Worm (Caenorhabditis elegans) whole organism, L4 larva: ENCODE data around the gene sma-3.

Source experiments
- D1046.2 ChIP-seq: fragments of 200-800 bp; sonication (Bioruptor generic); IDR thresholded peaks from 2 replicates; pipeline ENCODE4 v1.3.6; 2022; ENCODE audit warnings: missing genetic modification characterization, missing compliant biosample characterization
- Y105C5A.15 ChIP-seq: fragments of 200-800 bp; sonication (Bioruptor generic); IDR thresholded peaks from 2 replicates; pipeline ENCODE4 v1.3.6; 2022; ENCODE audit warnings: missing genetic modification characterization, missing compliant biosample characterization
- Y48G9A.11 ChIP-seq: fragments of 200-800 bp; sonication (Bioruptor generic); IDR thresholded peaks from 2 replicates; pipeline ENCODE4 v1.3.6; 2022; ENCODE audit warnings: missing genetic modification reagents, missing genetic modification characterization, missing compliant biosample characterization
- Y5F2A.4 ChIP-seq: fragments of 200-800 bp; sonication (Bioruptor generic); optimal IDR thresholded peaks from 2 replicates; lab custom pipeline; 2018; ENCODE audit warnings: mild to moderate bottlenecking, missing genetic modification characterization, missing compliant biosample characterization
- aha-1 ChIP-seq: fragments of 150-350 bp; peaks from one replicate; lab custom pipeline; 2014; ENCODE audit warnings: missing biosample characterization, missing genetic modification characterization
- aly-2 ChIP-seq: sonication (generic microtip); optimal IDR thresholded peaks from 2 replicates; lab custom pipeline; 2018; ENCODE audit warnings: missing biosample characterization, missing genetic modification characterization
- ceh-20 ChIP-seq: fragments of 200-800 bp; sonication (Bioruptor generic); IDR thresholded peaks from 2 replicates; pipeline ENCODE4 v1.3.6; 2022; ENCODE audit warnings: missing genetic modification reagents, missing genetic modification characterization, missing compliant biosample characterization
- ces-1 ChIP-seq: fragments of 150-350 bp; sonication (generic microtip); optimal IDR thresholded peaks from 4 replicates; lab custom pipeline; 2014; ENCODE audit warnings: missing biosample characterization, missing genetic modification reagents, missing genetic modification characterization
- daf-12 ChIP-seq: fragments of 150-350 bp; optimal IDR thresholded peaks from 2 replicates; lab custom pipeline; 2014; ENCODE audit warnings: missing biosample characterization, missing genetic modification reagents, missing genetic modification characterization
- daf-16 ChIP-seq, 3 experiments: sonication (generic microtip); optimal IDR thresholded peaks; 2 replicates each; lab custom pipeline; 2016 to 2017; ENCODE audit warnings: missing genetic modification characterization in 3 of 3, missing genetic modification reagents in 3 of 3, mild to moderate bottlenecking in 2 of 3, missing compliant biosample characterization in 2 of 3, missing biosample characterization in 1 of 3, moderate library complexity in 1 of 3
- daf-19 ChIP-seq: fragments of 200-800 bp; sonication (Bioruptor generic); conservative IDR thresholded peaks from 2 replicates; pipeline ENCODE4 v1.3.6; 2022; ENCODE audit warnings: missing genetic modification characterization, missing compliant biosample characterization
- dmd-6 ChIP-seq: fragments of 200-800 bp; sonication (Bioruptor generic); IDR thresholded peaks from 2 replicates; pipeline ENCODE4 v1.3.6; 2022; ENCODE audit warnings: missing genetic modification reagents, missing genetic modification characterization, missing compliant biosample characterization
- duxl-1 ChIP-seq: sonication (generic microtip); optimal IDR thresholded peaks from 2 replicates; lab custom pipeline; 2016; ENCODE audit warnings: mild to moderate bottlenecking, missing genetic modification characterization, moderate library complexity, missing compliant biosample characterization; ENCODE audit not compliant: poor library complexity
- egl-27 ChIP-seq: sonication (generic microtip); optimal IDR thresholded peaks from 3 replicates; lab custom pipeline; 2017; ENCODE audit warnings: missing biosample characterization, missing genetic modification reagents, missing genetic modification characterization
- hlh-11 ChIP-seq: fragments of 200-800 bp; sonication (Bioruptor generic); optimal IDR thresholded peaks from 2 replicates; lab custom pipeline; 2018; ENCODE audit warnings: mild to moderate bottlenecking, missing genetic modification characterization, missing compliant biosample characterization
- hmg-1.1 ChIP-seq: fragments of 200-800 bp; sonication (Bioruptor generic); IDR thresholded peaks from 2 replicates; pipeline ENCODE4 v1.3.6; 2022; ENCODE audit warnings: missing genetic modification reagents, missing genetic modification characterization, missing compliant biosample characterization
- jun-1 ChIP-seq: fragments of 150-350 bp; optimal IDR thresholded peaks from 2 replicates; lab custom pipeline; 2014; ENCODE audit warnings: missing biosample characterization, missing genetic modification reagents, missing genetic modification characterization
- lin-15B ChIP-seq: fragments of 150-350 bp; sonication (generic microtip); optimal IDR thresholded peaks from 3 replicates; lab custom pipeline; 2014; ENCODE audit warnings: missing biosample characterization, missing genetic modification characterization
- lin-38 ChIP-seq: fragments of 200-800 bp; sonication (Bioruptor generic); IDR thresholded peaks from 2 replicates; pipeline ENCODE4 v1.3.6; 2022; ENCODE audit warnings: missing genetic modification reagents, missing genetic modification characterization, missing compliant biosample characterization
- lsy-2 ChIP-seq, 2 experiments: fragments of 150-350 bp in 1 of 2; sonication (generic microtip) in 1 of 2; optimal IDR thresholded peaks; 2 replicates each; lab custom pipeline; 2014 to 2017; ENCODE audit warnings: missing biosample characterization in 2 of 2, missing genetic modification characterization in 2 of 2
- mxl-3 ChIP-seq: fragments of 200-800 bp; sonication (Bioruptor generic); optimal IDR thresholded peaks from 2 replicates; lab custom pipeline; 2018; ENCODE audit warnings: mild to moderate bottlenecking, missing genetic modification characterization, missing compliant biosample characterization
- nhr-102 ChIP-seq: sonication (generic microtip); optimal IDR thresholded peaks from 2 replicates; lab custom pipeline; 2016; ENCODE audit warnings: mild to moderate bottlenecking, missing genetic modification characterization, moderate library complexity, missing compliant biosample characterization
- nhr-11 ChIP-seq: fragments of 150-350 bp; optimal IDR thresholded peaks from 2 replicates; lab custom pipeline; 2014; ENCODE audit warnings: missing biosample characterization, missing genetic modification characterization
- nhr-28 ChIP-seq: fragments of 150-350 bp; optimal IDR thresholded peaks from 2 replicates; lab custom pipeline; 2014; ENCODE audit warnings: missing biosample characterization, missing genetic modification characterization
- php-3 ChIP-seq: fragments of 200-800 bp; sonication (Bioruptor generic); IDR thresholded peaks from 2 replicates; pipeline ENCODE4 v1.3.6; 2022; ENCODE audit warnings: missing genetic modification reagents, missing genetic modification characterization, missing compliant biosample characterization
- saeg-2 ChIP-seq: fragments of 200-800 bp; sonication (Bioruptor generic); IDR thresholded peaks from 2 replicates; pipeline ENCODE4 v1.3.6; 2022; ENCODE audit warnings: missing genetic modification reagents, missing genetic modification characterization, missing compliant biosample characterization
- snpc-4 ChIP-seq: fragments of 150-350 bp; optimal IDR thresholded peaks from 2 replicates; lab custom pipeline; 2014; ENCODE audit warnings: missing biosample characterization, missing genetic modification characterization
- spr-3 ChIP-seq: fragments of 200-800 bp; sonication (Bioruptor generic); optimal IDR thresholded peaks from 2 replicates; lab custom pipeline; 2018; ENCODE audit warnings: mild to moderate bottlenecking, missing genetic modification characterization, missing compliant biosample characterization
- unc-130 ChIP-seq: sonication (generic microtip); optimal IDR thresholded peaks from 2 replicates; lab custom pipeline; 2016; ENCODE audit warnings: missing genetic modification reagents, missing genetic modification characterization, missing compliant biosample characterization
- unc-62 ChIP-seq, 3 experiments: fragments of 150-350 bp in 1 of 3; sonication (generic microtip); optimal IDR thresholded peaks in 2 of 3; peaks in 1 of 3; 1 replicate in 1 of 3; 2 replicates in 2 of 3; lab custom pipeline; 2014 to 2017; ENCODE audit warnings: missing biosample characterization in 3 of 3, missing genetic modification characterization in 3 of 3, missing genetic modification reagents in 3 of 3, missing genotype in 1 of 3
- zip-2 ChIP-seq: fragments of 150-350 bp; optimal IDR thresholded peaks from 2 replicates; lab custom pipeline; 2014; ENCODE audit warnings: missing biosample characterization, missing genetic modification characterization

sma-3 gene

ce11 chrIII:6850255-6850654, 13.5 kb downstream of the sma-3 start, which contains the start of gene srv-1 (continued):
- TF ChIP-seq php-3 (GFP tag; lab: Robert Waterston, UW) (0 out of 2 replicates have a peak, but pooled peaks have one; percentile 32), unc-62 (GFP tag; optimal IDR thresholded peaks at IDR 0.05 in 1 of 2; lab: Kevin White, UChicago) (peak in 1 of 2 experiments; percentile 31), unc-62 (tag; optimal IDR thresholded peaks at IDR 0.05; lab: Kevin White, UChicago) (no peak), lsy-2 (tag; optimal IDR thresholded peaks at IDR 0.05; lab: Kevin White, UChicago) (peak in 1 of 2 experiments; percentile 13), daf-12 (no peak)
- TF ChIP-seq, all 104 proteins: peak for 20

ce11 chrIII:6848654-6849204, 15.0 kb downstream of the sma-3 start, which contains the start of gene dhhc-5:
TSS of gene dhhc-5 (minus strand) at chrIII:6849059.
- no peak for TF ChIP-seq ces-1 (GFP tag; lab: Kevin White, UChicago)
- TF ChIP-seq snpc-4 (tag; lab: Kevin White, UChicago), result no peak
- peak; percentile 17 for TF ChIP-seq nhr-102
- TF ChIP-seq spr-3 (GFP tag; lab: Kevin White, UChicago), result no peak
- no peak for TF ChIP-seq egl-27 (tag; lab: Kevin White, UChicago)
- peak; percentile 65 for TF ChIP-seq hlh-11 (tag; lab: Kevin White, UChicago)
- no peak for TF ChIP-seq daf-16 (GFP tag; optimal IDR thresholded peaks at IDR 0.05; lab: Kevin White, UChicago)
- peak; percentile 80 for TF ChIP-seq daf-16 (tag; optimal IDR thresholded peaks at IDR 0.05; lab: Kevin White, UChicago)
- no peak for TF ChIP-seq lin-38 (GFP tag; lab: Robert Waterston, UW)
- peak; percentile 9 for TF ChIP-seq nhr-28
- TF ChIP-seq dmd-6 (GFP tag; lab: Robert Waterston, UW), result peak; percentile 37; the same call in 1 of the 2 replicates
- no peak for TF ChIP-seq saeg-2 (GFP tag; lab: Robert Waterston, UW)
- no peak for TF ChIP-seq nhr-11 (tag; lab: Kevin White, UChicago)
- no peak for TF ChIP-seq D1046.2 (GFP tag; lab: Robert Waterston, UW)
- TF ChIP-seq Y5F2A.4 (GFP tag; lab: Kevin White, UChicago), result no peak
- peak in 1 of 2 experiments; percentile 91 for TF ChIP-seq unc-62 (GFP tag; optimal IDR thresholded peaks at IDR 0.05 in 1 of 2; lab: Kevin White, UChicago)
- TF ChIP-seq unc-62 (tag; optimal IDR thresholded peaks at IDR 0.05; lab: Kevin White, UChicago), result no peak

DNA sequence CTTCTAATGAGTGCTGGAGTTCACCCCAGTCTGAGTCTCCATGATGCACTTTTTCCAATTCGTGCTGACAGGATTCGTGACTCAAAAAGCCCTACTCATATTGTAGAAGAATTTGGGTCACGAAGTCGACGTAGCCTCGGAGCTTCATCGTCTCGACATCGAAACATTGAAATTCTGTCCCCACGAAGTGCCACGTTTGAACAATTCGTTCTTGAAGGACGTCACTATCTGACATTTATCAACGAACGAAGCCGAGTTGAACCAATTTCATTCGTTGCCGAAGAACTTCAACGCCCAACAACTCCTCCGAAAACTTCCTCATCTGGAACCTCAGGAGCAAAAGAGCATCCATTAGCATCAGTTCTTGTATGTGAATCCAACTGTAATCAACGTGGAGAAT, 24.7 kb downstream of the sma-3 start:
- no peak for TF ChIP-seq zip-2 (tag; lab: Kevin White, UChicago)
- TF ChIP-seq nhr-11 (tag; lab: Kevin White, UChicago), result no peak
- TF ChIP-seq unc-62 (GFP tag; optimal IDR thresholded peaks at IDR 0.05 in 1 of 2; lab: Kevin White, UChicago), result peak in 1 of 2 experiments; percentile 94
- no peak for TF ChIP-seq unc-62 (tag; optimal IDR thresholded peaks at IDR 0.05; lab: Kevin White, UChicago)

DNA sequence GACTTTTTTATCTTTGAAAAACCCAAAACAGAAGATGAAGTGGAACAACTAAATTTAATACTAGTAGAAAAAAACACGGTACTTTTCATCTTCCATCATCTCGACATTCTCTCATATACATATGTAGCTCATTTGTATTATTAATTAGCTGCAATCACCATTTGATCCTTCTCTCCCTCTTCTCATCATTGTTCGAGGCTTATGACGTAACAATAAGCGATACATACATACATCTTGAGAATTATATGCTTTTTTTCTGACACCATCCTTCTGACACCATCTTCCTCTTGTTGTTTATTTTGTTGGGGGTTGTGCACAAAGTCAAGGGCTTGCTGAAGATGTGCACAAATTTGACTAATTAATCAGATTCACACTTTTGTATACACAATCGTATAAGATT, 26.4 kb downstream of the sma-3 start:
- TF ChIP-seq duxl-1 (tag; lab: Kevin White, UChicago) (no peak), hmg-1.1 (GFP tag; lab: Robert Waterston, UW) (no peak), lin-15B (tag; lab: Kevin White, UChicago) (no peak), aly-2 (tag; lab: Kevin White, UChicago) (no peak), aha-1 (tag; lab: Kevin White, UChicago) (no peak), unc-130 (GFP tag; lab: Kevin White, UChicago) (no peak), daf-19 (no peak), mxl-3 (GFP tag; lab: Kevin White, UChicago) (no peak), Y48G9A.11 (no peak), ceh-20 (GFP tag; lab: Robert Waterston, UW) (no peak), jun-1 (tag; lab: Kevin White, UChicago) (no peak)

- TF ChIP-seq unc-62 (GFP tag; optimal IDR thresholded peaks at IDR 0.05 in 1 of 2; lab: Kevin White, UChicago) (peak in 1 of 2 experiments; percentile 45), unc-62 (tag; optimal IDR thresholded peaks at IDR 0.05; lab: Kevin White, UChicago) (no peak), aha-1 (tag; lab: Kevin White, UChicago) (peak; percentile 47), Y105C5A.15 (GFP tag; lab: Robert Waterston, UW) (no peak)
These were observed 32.5 kb downstream of the sma-3 start for ce11 chrIII:6831312-6831711.
